Worm (Caenorhabditis elegans): ENCODE results near the gene T23F6.3.
"Not testable (repeated sequence)": the region's sequence is repeated elsewhere in the genome, so short reads cannot be mapped to it uniquely, and the experiment has no call there.

T23F6.3 gene

ce11 chrIV:12688370-12688769 lies 36.2 kb downstream of the T23F6.3 start, which contains the start of gene T23B5.3:
TSS of gene T23B5.3 (plus strand) at chrIV:12688670.
- TF ChIP-seq scrt-1 (GFP tag; IDR thresholded peaks at IDR 0.05) (no peak), F13C5.2 (tag; optimal IDR thresholded peaks at IDR 0.05) (no peak), hmg-4 (GFP tag; optimal IDR thresholded peaks at IDR 0.05) (no peak), ama-1 (optimal IDR thresholded peaks at IDR 0.05) (no peak), hnd-1 (tag; optimal IDR thresholded peaks at IDR 0.05) (no peak), tra-4 (tag; optimal IDR thresholded peaks at IDR 0.05) (no peak), ceh-36 (tag; optimal IDR thresholded peaks at IDR 0.05) (no peak), flt-1 (GFP tag; IDR thresholded peaks at IDR 0.05) (no peak), B0310.2 (tag; optimal IDR thresholded peaks at IDR 0.05) (no peak), sea-1 (GFP tag; conservative IDR thresholded peaks at IDR 0.05) (no peak), ceh-13 (GFP tag; optimal IDR thresholded peaks at IDR 0.05) (no peak), hmbx-1 (tag; optimal IDR thresholded peaks at IDR 0.05) (no peak)

ce11 chrIV:12685827-12686226 lies 38.7 kb downstream of the T23F6.3 start:
- TF ChIP-seq aly-1 (tag; optimal IDR thresholded peaks at IDR 0.05) (no peak), ceh-36 (tag; optimal IDR thresholded peaks at IDR 0.05) (no peak), tbx-37 (GFP tag; conservative IDR thresholded peaks at IDR 0.05) (no peak), B0310.2 (tag; optimal IDR thresholded peaks at IDR 0.05) (no peak), tbx-11 (GFP tag; IDR thresholded peaks at IDR 0.05) (no peak), ets-7 (tag; optimal IDR thresholded peaks at IDR 0.05) (no peak), ama-1 (optimal IDR thresholded peaks at IDR 0.05) (no peak), ceh-13 (GFP tag; optimal IDR thresholded peaks at IDR 0.05) (no peak), flt-1 (GFP tag; IDR thresholded peaks at IDR 0.05) (no peak), sea-1 (GFP tag; conservative IDR thresholded peaks at IDR 0.05) (no peak), hmbx-1 (tag; optimal IDR thresholded peaks at IDR 0.05) (no peak), tra-4 (tag; optimal IDR thresholded peaks at IDR 0.05) (no peak), pes-1 (GFP tag; IDR thresholded peaks at IDR 0.05) (no peak), scrt-1 (GFP tag; IDR thresholded peaks at IDR 0.05) (no peak), hmg-4 (GFP tag; optimal IDR thresholded peaks at IDR 0.05) (no peak), F13C5.2 (tag; optimal IDR thresholded peaks at IDR 0.05) (no peak), hnd-1 (tag; optimal IDR thresholded peaks at IDR 0.05) (no peak)

ce11 chrIV:12684826-12685594 lies 39.5 kb downstream of the T23F6.3 start:
- TF ChIP-seq scrt-1 (GFP tag; IDR thresholded peaks at IDR 0.05) (no peak), F13C5.2 (tag; optimal IDR thresholded peaks at IDR 0.05) (no peak), aly-1 (tag; optimal IDR thresholded peaks at IDR 0.05) (no peak), B0310.2 (tag; optimal IDR thresholded peaks at IDR 0.05) (no peak)

- TF ChIP-seq ceh-36 (tag; optimal IDR thresholded peaks at IDR 0.05) (no peak), aly-1 (tag; optimal IDR thresholded peaks at IDR 0.05) (no peak), flt-1 (GFP tag; IDR thresholded peaks at IDR 0.05) (no peak), tbx-37 (GFP tag; conservative IDR thresholded peaks at IDR 0.05) (no peak), tbx-11 (GFP tag; IDR thresholded peaks at IDR 0.05) (no peak), ceh-13 (GFP tag; optimal IDR thresholded peaks at IDR 0.05) (no peak), F13C5.2 (tag; optimal IDR thresholded peaks at IDR 0.05) (no peak), sea-1 (GFP tag; conservative IDR thresholded peaks at IDR 0.05) (no peak), hmg-4 (GFP tag; optimal IDR thresholded peaks at IDR 0.05) (no peak), ama-1 (optimal IDR thresholded peaks at IDR 0.05) (no peak), hnd-1 (tag; optimal IDR thresholded peaks at IDR 0.05) (no peak), tra-4 (tag; optimal IDR thresholded peaks at IDR 0.05) (no peak), pes-1 (GFP tag; IDR thresholded peaks at IDR 0.05) (no peak), scrt-1 (GFP tag; IDR thresholded peaks at IDR 0.05) (no peak), B0310.2 (tag; optimal IDR thresholded peaks at IDR 0.05) (no peak), ets-7 (tag; optimal IDR thresholded peaks at IDR 0.05) (no peak), hmbx-1 (tag; optimal IDR thresholded peaks at IDR 0.05) (no peak)
Measured at ce11 chrIV:12684341-12684740, 40.2 kb downstream of the T23F6.3 start, which contains the start of gene prmt-9. TSS of gene prmt-9 (minus strand) at chrIV:12684378.

- not testable (repeated sequence) for TF ChIP-seq aly-1 (tag; optimal IDR thresholded peaks at IDR 0.05); tbx-11 (GFP tag; IDR thresholded peaks at IDR 0.05); hmg-4 (GFP tag; optimal IDR thresholded peaks at IDR 0.05)
Measured at ce11 chrIV:12677137-12677536, 47.4 kb downstream of the T23F6.3 start, which contains the start of gene T23B5.6. TSS of gene T23B5.6 (minus strand) at chrIV:12677237.

- TF ChIP-seq tbx-37 (GFP tag; conservative IDR thresholded peaks at IDR 0.05) (no peak), sea-1 (GFP tag; conservative IDR thresholded peaks at IDR 0.05) (no peak)
Measured at ce11 chrIV:12674700-12675099, 49.9 kb downstream of the T23F6.3 start, which contains the start of gene T23B5.4. TSS of gene T23B5.4 (plus strand) at chrIV:12675000.
